Worm (Caenorhabditis elegans) whole organism, L2 larva: ENCODE data around the gene gex-5.

Source experiments
- C34F6.9 ChIP-seq: fragments of 150-350 bp; optimal IDR thresholded peaks from 2 replicates; lab custom pipeline; 2014; ENCODE audit warnings: missing biosample characterization, missing genetic modification characterization
- R02D3.7 ChIP-seq: fragments of 150-350 bp; optimal IDR thresholded peaks from 2 replicates; lab custom pipeline; 2014; ENCODE audit warnings: missing biosample characterization, missing genetic modification characterization
- alr-1 ChIP-seq: fragments of 150-350 bp; optimal IDR thresholded peaks from 2 replicates; lab custom pipeline; 2014; ENCODE audit warnings: missing biosample characterization, missing genetic modification characterization
- aly-2 ChIP-seq: fragments of 150-350 bp; optimal IDR thresholded peaks from 2 replicates; lab custom pipeline; 2014; ENCODE audit warnings: missing biosample characterization, missing genetic modification characterization
- ama-1 ChIP-seq: fragments of 150-350 bp; optimal IDR thresholded peaks from 2 replicates; lab custom pipeline; 2018; ENCODE audit warnings: inconsistent platforms
- blmp-1 ChIP-seq: sonication (generic microtip); optimal IDR thresholded peaks from 2 replicates; lab custom pipeline; 2017; ENCODE audit warnings: missing genetic modification characterization, mild to moderate bottlenecking, missing compliant biosample characterization, antibody characterized with exemption, moderate library complexity; ENCODE audit not compliant: insufficient read depth
- ceh-16 ChIP-seq: fragments of 150-350 bp; optimal IDR thresholded peaks from 2 replicates; lab custom pipeline; 2014; ENCODE audit warnings: missing biosample characterization, missing genetic modification characterization
- ceh-82 ChIP-seq: fragments of 150-350 bp; optimal IDR thresholded peaks from 2 replicates; lab custom pipeline; 2014; ENCODE audit warnings: missing biosample characterization, missing genetic modification characterization
- crh-2 ChIP-seq: sonication (generic microtip); optimal IDR thresholded peaks from 2 replicates; lab custom pipeline; 2017; ENCODE audit warnings: missing biosample characterization, missing genetic modification characterization
- dmd-4 ChIP-seq: sonication (generic microtip); optimal IDR thresholded peaks from 2 replicates; lab custom pipeline; 2017; ENCODE audit warnings: missing biosample characterization, missing genetic modification characterization
- elt-1 ChIP-seq: fragments of 150-350 bp; optimal IDR thresholded peaks from 2 replicates; lab custom pipeline; 2014; ENCODE audit warnings: missing biosample characterization, missing genetic modification characterization
- fos-1 ChIP-seq: fragments of 150-350 bp; optimal IDR thresholded peaks from 2 replicates; lab custom pipeline; 2014; ENCODE audit warnings: missing biosample characterization, missing genetic modification characterization
- gmeb-1 ChIP-seq: fragments of 150-350 bp; optimal IDR thresholded peaks from 2 replicates; lab custom pipeline; 2014; ENCODE audit warnings: missing biosample characterization, missing genetic modification characterization
- lin-11 ChIP-seq: fragments of 150-350 bp; sonication (generic microtip); optimal IDR thresholded peaks from 2 replicates; lab custom pipeline; 2014; ENCODE audit warnings: missing biosample characterization, missing genetic modification characterization, inconsistent platforms, mixed read lengths
- lin-13 ChIP-seq: fragments of 150-350 bp; optimal IDR thresholded peaks from 2 replicates; lab custom pipeline; 2014; ENCODE audit warnings: missing biosample characterization, missing genetic modification reagents, missing genetic modification characterization
- mab-5 ChIP-seq: fragments of 150-350 bp; optimal IDR thresholded peaks from 2 replicates; lab custom pipeline; 2014; ENCODE audit warnings: missing biosample characterization, missing genetic modification characterization
- mbf-1 ChIP-seq: sonication (generic microtip); optimal IDR thresholded peaks from 2 replicates; lab custom pipeline; 2017; ENCODE audit warnings: missing biosample characterization, missing genetic modification characterization
- mdl-1 ChIP-seq, 2 experiments: fragments of 150-350 bp in 1 of 2; sonication (generic microtip) in 1 of 2; optimal IDR thresholded peaks; 2 replicates each; lab custom pipeline; 2017; ENCODE audit warnings: missing biosample characterization in 2 of 2, missing genetic modification characterization in 2 of 2
- nhr-10 ChIP-seq: sonication (generic microtip); optimal IDR thresholded peaks from 2 replicates; lab custom pipeline; 2017; ENCODE audit warnings: missing biosample characterization, missing genetic modification characterization
- nhr-11 ChIP-seq: fragments of 150-350 bp; optimal IDR thresholded peaks from 2 replicates; lab custom pipeline; 2014; ENCODE audit warnings: missing biosample characterization, missing genetic modification characterization
- nhr-12 ChIP-seq: fragments of 150-350 bp; optimal IDR thresholded peaks from 2 replicates; lab custom pipeline; 2014; ENCODE audit warnings: missing biosample characterization, missing genetic modification characterization
- nhr-21 ChIP-seq: fragments of 150-350 bp; optimal IDR thresholded peaks from 2 replicates; lab custom pipeline; 2014; ENCODE audit warnings: missing biosample characterization, missing genetic modification characterization
- nhr-23 ChIP-seq: fragments of 150-350 bp; optimal IDR thresholded peaks from 2 replicates; lab custom pipeline; 2014; ENCODE audit warnings: missing biosample characterization, missing genetic modification reagents, missing genetic modification characterization
- nhr-237 ChIP-seq: fragments of 150-350 bp; optimal IDR thresholded peaks from 2 replicates; lab custom pipeline; 2014; ENCODE audit warnings: missing biosample characterization, missing genetic modification characterization
- nhr-25 ChIP-seq: fragments of 150-350 bp; sonication (generic microtip); optimal IDR thresholded peaks from 3 replicates; lab custom pipeline; 2014; ENCODE audit warnings: missing biosample characterization, missing genetic modification characterization
- nhr-6 ChIP-seq: fragments of 150-350 bp; optimal IDR thresholded peaks from 2 replicates; lab custom pipeline; 2014; ENCODE audit warnings: missing biosample characterization, missing genetic modification characterization
- nhr-77 ChIP-seq: fragments of 150-350 bp; optimal IDR thresholded peaks from 2 replicates; lab custom pipeline; 2014; ENCODE audit warnings: missing biosample characterization, missing genetic modification characterization
- peb-1 ChIP-seq: fragments of 150-350 bp; optimal IDR thresholded peaks from 2 replicates; lab custom pipeline; 2014; ENCODE audit warnings: missing biosample characterization, missing genetic modification characterization
- sem-4 ChIP-seq: fragments of 150-350 bp; optimal IDR thresholded peaks from 2 replicates; lab custom pipeline; 2014; ENCODE audit warnings: missing biosample characterization, missing genetic modification reagents, missing genetic modification characterization
- skn-1 ChIP-seq: sonication (generic microtip); optimal IDR thresholded peaks from 2 replicates; lab custom pipeline; 2017; ENCODE audit warnings: missing biosample characterization, missing genetic modification characterization
- sma-3 ChIP-seq: sonication (generic microtip); optimal IDR thresholded peaks from 2 replicates; lab custom pipeline; 2016; ENCODE audit warnings: missing genetic modification reagents, missing genetic modification characterization, missing compliant biosample characterization
- sma-9 ChIP-seq, 2 experiments: fragments of 150-350 bp in 1 of 2; sonication (generic microtip) in 1 of 2; optimal IDR thresholded peaks; 2 replicates each; lab custom pipeline; 2014 to 2016; ENCODE audit warnings: missing genetic modification characterization in 2 of 2, mild to moderate bottlenecking in 1 of 2, missing biosample characterization in 1 of 2, missing compliant biosample characterization in 1 of 2, missing genetic modification reagents in 1 of 2, moderate library complexity in 1 of 2
- snpc-4 ChIP-seq: fragments of 150-350 bp; optimal IDR thresholded peaks from 2 replicates; lab custom pipeline; 2014; ENCODE audit warnings: missing biosample characterization, missing genetic modification characterization
- unc-39 ChIP-seq: fragments of 150-350 bp; optimal IDR thresholded peaks from 2 replicates; lab custom pipeline; 2014; ENCODE audit warnings: missing biosample characterization, missing genetic modification characterization
- unc-55 ChIP-seq: fragments of 150-350 bp; sonication (generic microtip); optimal IDR thresholded peaks from 3 replicates; lab custom pipeline; 2014; ENCODE audit warnings: missing biosample characterization, missing genetic modification reagents, missing genetic modification characterization
- ztf-1 ChIP-seq: fragments of 200-800 bp; sonication (Bioruptor generic); conservative IDR thresholded peaks from 2 replicates; pipeline ENCODE4 v1.3.6; 2022; ENCODE audit warnings: missing genetic modification characterization, missing compliant biosample characterization
- ztf-11 ChIP-seq: sonication (generic microtip); optimal IDR thresholded peaks from 2 replicates; lab custom pipeline; 2017; ENCODE audit warnings: missing biosample characterization, missing genetic modification characterization
- ztf-4 ChIP-seq: fragments of 150-350 bp; optimal IDR thresholded peaks from 2 replicates; lab custom pipeline; 2014; ENCODE audit warnings: missing biosample characterization, missing genetic modification characterization

Gene gex-5

ce11 chrIII:4817240-4817639, 35.5 kb upstream of the gex-5 start, which contains the start of gene F26A1.4:
TSS of gene F26A1.4 (plus strand) at chrIII:4817540.
- TF ChIP-seq nhr-23 (tag; lab: Kevin White, UChicago) (no peak), snpc-4 (tag; lab: Kevin White, UChicago) (no peak), sma-9 (GFP tag; optimal IDR thresholded peaks at IDR 0.05; lab: Kevin White, UChicago) (no peak), sma-9 (tag; optimal IDR thresholded peaks at IDR 0.05; lab: Kevin White, UChicago) (no peak), nhr-237 (no peak), lin-13 (GFP tag; lab: Kevin White, UChicago) (no peak), blmp-1 (tag; lab: Kevin White, UChicago) (no peak), ceh-82 (no peak), nhr-11 (tag; lab: Kevin White, UChicago) (no peak), skn-1 (tag; lab: Kevin White, UChicago) (no peak), mab-5 (tag; lab: Kevin White, UChicago) (no peak), dmd-4 (tag; lab: Kevin White, UChicago) (no peak), ztf-4 (no peak), ztf-11 (tag; lab: Kevin White, UChicago) (no peak), ztf-1 (GFP tag; lab: Robert Waterston, UW) (no peak)

DNA sequence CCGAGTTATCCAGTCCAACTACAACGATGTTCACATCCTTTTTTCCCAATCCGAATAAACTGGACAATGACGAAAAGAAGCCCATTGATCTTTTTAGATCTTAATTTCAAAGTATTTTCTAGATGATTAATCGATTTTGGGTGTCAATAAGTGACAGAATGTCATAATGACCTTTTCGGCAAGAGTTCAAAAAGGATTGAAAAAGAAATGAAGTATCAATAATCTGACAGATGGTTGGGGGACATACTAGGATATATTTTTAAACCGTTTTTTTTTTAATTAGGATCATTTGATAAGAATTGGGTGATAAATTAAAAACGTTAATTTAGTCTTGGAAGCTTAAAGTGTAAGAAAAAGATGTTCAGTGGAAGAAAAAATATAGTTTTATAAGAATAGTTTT, 32.9 kb upstream of the gex-5 start, which contains the start of gene arl-6:
TSS of gene arl-6 (minus strand) at position 101 of the 400 bp plus-strand sequence.
- no peak for TF ChIP-seq unc-39 (tag; lab: Kevin White, UChicago)
- TF ChIP-seq lin-13 (GFP tag; lab: Kevin White, UChicago), result no peak
- TF ChIP-seq elt-1 (tag; lab: Kevin White, UChicago), result no peak
- TF ChIP-seq lin-11 (tag; lab: Kevin White, UChicago), result no peak
- TF ChIP-seq crh-2, result no peak
- TF ChIP-seq ama-1 (lab: Kevin White, UChicago), result no peak
- no peak for TF ChIP-seq nhr-25 (tag; lab: Kevin White, UChicago)
- no peak for TF ChIP-seq R02D3.7 (tag; lab: Kevin White, UChicago)
- TF ChIP-seq ztf-11 (tag; lab: Kevin White, UChicago), result no peak
- no peak for TF ChIP-seq blmp-1 (tag; lab: Kevin White, UChicago)
- TF ChIP-seq mbf-1, result no peak
- TF ChIP-seq skn-1 (tag; lab: Kevin White, UChicago), result no peak
- no peak for TF ChIP-seq sem-4 (tag; lab: Kevin White, UChicago)
- no peak for TF ChIP-seq nhr-77 (tag; lab: Kevin White, UChicago)
- no peak for TF ChIP-seq nhr-10 (tag; lab: Kevin White, UChicago)
- no peak for TF ChIP-seq nhr-23 (tag; lab: Kevin White, UChicago)
- no peak for TF ChIP-seq nhr-6 (tag; lab: Kevin White, UChicago)

ce11 chrIII:4811195-4811594, 29.4 kb upstream of the gex-5 start, which contains the start of gene C38D4.7:
TSS of gene C38D4.7 (minus strand) at chrIII:4811295.
- no peak for TF ChIP-seq elt-1 (tag; lab: Kevin White, UChicago)
- no peak for TF ChIP-seq aly-2
- no peak for TF ChIP-seq ztf-4
- TF ChIP-seq sem-4 (tag; lab: Kevin White, UChicago), result no peak
- TF ChIP-seq unc-39 (tag; lab: Kevin White, UChicago), result no peak
- TF ChIP-seq C34F6.9 (tag; lab: Kevin White, UChicago), result no peak
- TF ChIP-seq nhr-6 (tag; lab: Kevin White, UChicago), result no peak
- no peak for TF ChIP-seq lin-13 (GFP tag; lab: Kevin White, UChicago)
- no peak for TF ChIP-seq sma-3 (GFP tag; lab: Kevin White, UChicago)
- no peak for TF ChIP-seq ztf-1 (GFP tag; lab: Robert Waterston, UW)
- no peak for TF ChIP-seq peb-1 (tag; lab: Kevin White, UChicago)
- TF ChIP-seq unc-55 (GFP tag; lab: Kevin White, UChicago), result no peak
- no peak for TF ChIP-seq ceh-82
- no peak for TF ChIP-seq mdl-1 (tag; optimal IDR thresholded peaks at IDR 0.05; lab: Kevin White, UChicago)
- no peak for TF ChIP-seq fos-1 (tag; lab: Kevin White, UChicago)
- no peak for TF ChIP-seq skn-1 (tag; lab: Kevin White, UChicago)
- TF ChIP-seq crh-2, result no peak
- no peak for TF ChIP-seq gmeb-1
- TF ChIP-seq nhr-12 (tag; lab: Kevin White, UChicago), result no peak

- TF ChIP-seq mab-5 (tag; lab: Kevin White, UChicago) (no peak), nhr-12 (tag; lab: Kevin White, UChicago) (no peak), unc-55 (GFP tag; lab: Kevin White, UChicago) (no peak), nhr-21 (no peak), ceh-16 (no peak), ztf-4 (no peak), alr-1 (tag; lab: Kevin White, UChicago) (no peak), nhr-25 (tag; lab: Kevin White, UChicago) (no peak), sma-3 (GFP tag; lab: Kevin White, UChicago) (no peak), unc-39 (tag; lab: Kevin White, UChicago) (no peak), snpc-4 (tag; lab: Kevin White, UChicago) (no peak), C34F6.9 (tag; lab: Kevin White, UChicago) (no peak), dmd-4 (tag; lab: Kevin White, UChicago) (no peak), gmeb-1 (no peak), nhr-77 (tag; lab: Kevin White, UChicago) (no peak)
Measured at ce11 chrIII:4809526-4810153, 27.9 kb upstream of the gex-5 start, which contains the start of gene pal-1. TSS of gene pal-1 (minus strand) at chrIII:4809576.
